Fruit fly (Drosophila melanogaster) whole organism, embryonic: ENCODE data around the gene CG6398.

Experiments
- CG14667 ChIP-seq: fragments of 200-800 bp; sonication (Bioruptor generic); IDR thresholded peaks from 2 replicates; pipeline ENCODE4 v1.3.6; 2022; ENCODE audit warnings: missing biosample characterization, missing genetic modification characterization
- CG8359 ChIP-seq: fragments of 200-800 bp; sonication (Bioruptor generic); optimal IDR thresholded peaks from 2 replicates; lab custom pipeline; 2017; ENCODE audit warnings: missing biosample characterization, mild to moderate bottlenecking, missing genetic modification characterization, borderline replicate concordance
- grn ChIP-seq: fragments of 200-800 bp; sonication (Bioruptor generic); optimal IDR thresholded peaks from 3 replicates; lab custom pipeline; 2017; ENCODE audit warnings: missing biosample characterization, missing genetic modification characterization
- hbn ChIP-seq: fragments of 200-800 bp; sonication (Bioruptor generic); IDR thresholded peaks from 2 replicates; pipeline ENCODE4 v1.3.6; 2022; ENCODE audit warnings: missing biosample characterization, missing genetic modification characterization; ENCODE audit not compliant: partially characterized antibody
- nmo ChIP-seq: fragments of 200-800 bp; sonication (Bioruptor generic); optimal IDR thresholded peaks from 2 replicates; lab custom pipeline; 2018; ENCODE audit warnings: missing biosample characterization, mild to moderate bottlenecking, missing genetic modification characterization, moderate library complexity

dm6 chrX:17819635-17820139 lies 10.9 kb upstream of the CG6398 start, which contains the start of gene CG12986:
- TF ChIP-seq nmo, result no peak
- TF ChIP-seq grn, result no peak
- TF ChIP-seq hbn (GFP tag; lab: Robert Waterston, UW), result no peak
- TF ChIP-seq CG14667, result no peak
- TF ChIP-seq CG8359 (GFP tag; lab: Kevin White, UChicago), result no peak
